Worm (Caenorhabditis elegans): Measurements from ENCODE around the gene abcf-1.

abcf-1 gene

ce11 chrV:12728062-12728665 lies 35.0 kb downstream of the abcf-1 start, which contains the start of the genes rpl-28 and mrpl-49 (continued):
- no peak for TF ChIP-seq let-607 (tag; optimal IDR thresholded peaks at IDR 0.05)
- peak; percentile 21 for TF ChIP-seq ztf-26 (tag; optimal IDR thresholded peaks at IDR 0.05)
- TF ChIP-seq snpc-1.1 (tag; optimal IDR thresholded peaks at IDR 0.05; ENCODE audit: insufficient read depth): no peak
- TF ChIP-seq nhr-27 (tag; optimal IDR thresholded peaks at IDR 0.05): no peak
- TF ChIP-seq ceh-58 (GFP tag; IDR thresholded peaks at IDR 0.05): no peak
- no peak for TF ChIP-seq hsf-1 (GFP tag; IDR thresholded peaks at IDR 0.05)
- no peak for TF ChIP-seq lsy-27 (tag; optimal IDR thresholded peaks at IDR 0.05; ENCODE audit: borderline replicate concordance, insufficient read depth)
- no peak for TF ChIP-seq fkh-3 (tag; optimal IDR thresholded peaks at IDR 0.05)
- no peak for TF ChIP-seq sdz-38 (tag; optimal IDR thresholded peaks at IDR 0.05)
- TF ChIP-seq snpc-3.4 (tag; optimal IDR thresholded peaks at IDR 0.05): no peak
- TF ChIP-seq attf-6 (GFP tag; IDR thresholded peaks at IDR 0.05): no peak
- TF ChIP-seq Y67H2A.10 (GFP tag; conservative IDR thresholded peaks at IDR 0.05): no peak
- no peak for TF ChIP-seq aptf-3 (GFP tag; IDR thresholded peaks at IDR 0.05)
- TF ChIP-seq mxl-1 (tag; optimal IDR thresholded peaks at IDR 0.05): no peak
- TF ChIP-seq sea-2 (GFP tag; IDR thresholded peaks at IDR 0.05): no peak
- TF ChIP-seq zfh-2 (GFP tag; conservative IDR thresholded peaks at IDR 0.05): no peak
- no peak for TF ChIP-seq egl-18 (GFP tag; IDR thresholded peaks at IDR 0.05)
- no peak for TF ChIP-seq ztf-28 (GFP tag; IDR thresholded peaks at IDR 0.05)
- no peak for TF ChIP-seq rec-8 (tag; optimal IDR thresholded peaks at IDR 0.05)
- no peak for TF ChIP-seq lir-1 (GFP tag; conservative IDR thresholded peaks at IDR 0.05)
- no peak for TF ChIP-seq let-526 (GFP tag; IDR thresholded peaks at IDR 0.05)
- TF ChIP-seq rpc-1 (optimal IDR thresholded peaks at IDR 0.05): no peak
- no peak for TF ChIP-seq rpc-1 (tag; optimal IDR thresholded peaks at IDR 0.05)
- TF ChIP-seq hlh-26 (GFP tag; conservative IDR thresholded peaks at IDR 0.05): no peak
- no peak for TF ChIP-seq ceh-100 (GFP tag; IDR thresholded peaks at IDR 0.05)
- no peak for TF ChIP-seq repo-1 (tag; optimal IDR thresholded peaks at IDR 0.05)
- no peak for TF ChIP-seq dpl-1 (GFP tag; optimal IDR thresholded peaks at IDR 0.05)
- TF ChIP-seq nhr-120 (GFP tag; IDR thresholded peaks at IDR 0.05): no peak
- peak; percentile 57 for TF ChIP-seq lin-40 (tag; optimal IDR thresholded peaks at IDR 0.05)
- TF ChIP-seq F22D6.2 (tag; optimal IDR thresholded peaks at IDR 0.05): no peak
- no peak for TF ChIP-seq pha-4 (tag; optimal IDR thresholded peaks at IDR 0.05)
- TF ChIP-seq unc-62 (GFP tag; optimal IDR thresholded peaks at IDR 0.05): no peak
- no peak for TF ChIP-seq tlf-1 (GFP tag; optimal IDR thresholded peaks at IDR 0.05)
- no peak for TF ChIP-seq bed-1 (GFP tag; IDR thresholded peaks at IDR 0.05)
- TF ChIP-seq hrde-1 (tag; optimal IDR thresholded peaks at IDR 0.05; ENCODE audit: borderline replicate concordance): no peak
- TF ChIP-seq madf-3 (GFP tag; IDR thresholded peaks at IDR 0.05): no peak
- TF ChIP-seq madf-10 (tag; optimal IDR thresholded peaks at IDR 0.05): no peak
- peak; percentile 59 for TF ChIP-seq nhr-80 (tag; optimal IDR thresholded peaks at IDR 0.05)
- no peak for TF ChIP-seq mes-4 (tag; optimal IDR thresholded peaks at IDR 0.05)
- TF ChIP-seq lin-26 (GFP tag; IDR thresholded peaks at IDR 0.05): no peak
- peak; percentile 5 for TF ChIP-seq K12H6.12 (tag; optimal IDR thresholded peaks at IDR 0.05)
- TF ChIP-seq snpc-4 (GFP tag; optimal IDR thresholded peaks at IDR 0.05): no peak
- peak in 3 of 4 experiments; percentile 28 to 81 (median 32) for TF ChIP-seq snpc-4 (tag; optimal IDR thresholded peaks at IDR 0.05)
- TF ChIP-seq B0336.3 (GFP tag; IDR thresholded peaks at IDR 0.05): no peak
- TF ChIP-seq hlh-12 (tag; optimal IDR thresholded peaks at IDR 0.05): no peak
- TF ChIP-seq F37B4.10 (GFP tag; IDR thresholded peaks at IDR 0.05): no peak
- no peak for TF ChIP-seq cebp-2 (GFP tag; IDR thresholded peaks at IDR 0.05)
- TF ChIP-seq lin-35 (GFP tag; optimal IDR thresholded peaks at IDR 0.05): peak in 1 of 3 experiments; percentile 76
- TF ChIP-seq B0019.2 (GFP tag; conservative IDR thresholded peaks at IDR 0.05): 0 out of 2 replicates have a peak, but pooled peaks have one; percentile 25
